Fruit fly (Drosophila melanogaster) whole organism, wandering third instar larva: ENCODE measurements around the gene ATPsynbeta.

Experiments used
- Dfd ChIP-seq: fragments of >200 bp; optimal IDR thresholded peaks from 2 replicates; lab custom pipeline; 2017; ENCODE audit warnings: missing biosample characterization, missing genetic modification characterization
- Dif ChIP-seq: fragments of 200-275, 200-300 bp; sonication (Bioruptor generic); optimal IDR thresholded peaks from 2 replicates; lab custom pipeline; 2018; ENCODE audit warnings: missing biosample characterization, missing genetic modification characterization; ENCODE audit not compliant: partially characterized antibody
- GATAd ChIP-seq: sonication (Bioruptor generic); optimal IDR thresholded peaks from 2 replicates; lab custom pipeline; 2016; ENCODE audit warnings: missing biosample characterization, missing genetic modification characterization
- HLH106 ChIP-seq: fragments of 200-800 bp; optimal IDR thresholded peaks from 3 replicates; lab custom pipeline; 2019; ENCODE audit warnings: missing biosample characterization, mild to moderate bottlenecking, missing genetic modification characterization, moderate library complexity
- Hnf4 ChIP-seq: fragments of 200-800 bp; sonication (Bioruptor generic); optimal IDR thresholded peaks from 2 replicates; lab custom pipeline; 2016; ENCODE audit warnings: missing biosample characterization, mild to moderate bottlenecking, missing genetic modification characterization
- Hr78 ChIP-seq: fragments of >200 bp; optimal IDR thresholded peaks from 2 replicates; lab custom pipeline; 2017; ENCODE audit warnings: missing biosample characterization, missing genetic modification characterization
- Hr83 ChIP-seq: fragments of 200-300 bp; sonication (Bioruptor generic); optimal IDR thresholded peaks from 2 replicates; lab custom pipeline; 2016; ENCODE audit warnings: missing biosample characterization, mild to moderate bottlenecking, missing genetic modification characterization, moderate library complexity; ENCODE audit not compliant: poor library complexity, severe bottlenecking
- Jra ChIP-seq: sonication (Bioruptor generic); optimal IDR thresholded peaks from 2 replicates; lab custom pipeline; 2016; ENCODE audit warnings: missing biosample characterization, missing genetic modification characterization
- Mio ChIP-seq: sonication (Bioruptor generic); optimal IDR thresholded peaks from 2 replicates; lab custom pipeline; 2016; ENCODE audit warnings: missing biosample characterization, missing genetic modification characterization
- Myc ChIP-seq: fragments of >200 bp; optimal IDR thresholded peaks from 2 replicates; lab custom pipeline; 2017
- N ChIP-seq: fragments of >200 bp; optimal IDR thresholded peaks from 2 replicates; lab custom pipeline; 2018; ENCODE audit warnings: missing biosample characterization, missing external identifiers, missing genetic modification characterization
- OdsH ChIP-seq: fragments of 200-800 bp; sonication (Bioruptor generic); optimal IDR thresholded peaks from 2 replicates; lab custom pipeline; 2016; ENCODE audit warnings: missing biosample characterization, mild to moderate bottlenecking, missing genetic modification characterization
- Sp1 ChIP-seq: fragments of 200-800 bp; sonication (Bioruptor generic); optimal IDR thresholded peaks from 3 replicates; lab custom pipeline; 2019; ENCODE audit warnings: missing biosample characterization, mild to moderate bottlenecking, missing genetic modification characterization, moderate library complexity
- Vsx2 ChIP-seq: fragments of 200-300, 225-300 bp; sonication (Bioruptor generic); optimal IDR thresholded peaks from 2 replicates; lab custom pipeline; 2018; ENCODE audit warnings: missing biosample characterization, missing genetic modification characterization; ENCODE audit not compliant: partially characterized antibody
- br ChIP-seq: fragments of 200-800 bp; sonication (Bioruptor generic); optimal IDR thresholded peaks from 2 replicates; lab custom pipeline; 2016; ENCODE audit warnings: missing biosample characterization, missing genetic modification characterization
- dl ChIP-seq, 2 experiments: fragments of 175-275, 200-275 bp in 1 of 2; fragments of 200-275 bp in 1 of 2; sonication (Bioruptor generic); optimal IDR thresholded peaks; lab custom pipeline; 2018; ENCODE audit warnings: mild to moderate bottlenecking in 2 of 2, missing biosample characterization in 2 of 2, missing genetic modification characterization in 2 of 2, moderate library complexity in 2 of 2; ENCODE audit not compliant: partially characterized antibody in 2 of 2, insufficient read depth in 1 of 2
- dmrt93B ChIP-seq: fragments of 200-800 bp; sonication (Bioruptor generic); optimal IDR thresholded peaks from 2 replicates; lab custom pipeline; 2018; ENCODE audit warnings: missing biosample characterization, mild to moderate bottlenecking, missing genetic modification characterization
- dsf ChIP-seq: sonication (Bioruptor generic); optimal IDR thresholded peaks from 2 replicates; lab custom pipeline; 2016; ENCODE audit warnings: missing biosample characterization, missing genetic modification characterization, borderline replicate concordance
- ey ChIP-seq: fragments of 200-800 bp; sonication (Bioruptor generic); optimal IDR thresholded peaks from 2 replicates; lab custom pipeline; 2016; ENCODE audit warnings: missing biosample characterization, missing genetic modification characterization
- fru ChIP-seq: fragments of 200-800 bp; sonication (Bioruptor generic); optimal IDR thresholded peaks from 3 replicates; lab custom pipeline; 2016; ENCODE audit warnings: missing biosample characterization, mild to moderate bottlenecking, missing genetic modification characterization
- h ChIP-seq: fragments of 200-800 bp; sonication (Bioruptor generic); optimal IDR thresholded peaks from 3 replicates; lab custom pipeline; 2016; ENCODE audit warnings: missing biosample characterization, mild to moderate bottlenecking, missing genetic modification characterization
- jim ChIP-seq: fragments of 175-275, 200-325 bp; sonication (Bioruptor generic); optimal IDR thresholded peaks from 2 replicates; lab custom pipeline; 2016; ENCODE audit warnings: missing biosample characterization, mild to moderate bottlenecking, missing genetic modification characterization
- lola ChIP-seq: fragments of >200 bp; optimal IDR thresholded peaks from 2 replicates; lab custom pipeline; 2017; ENCODE audit warnings: missing biosample characterization, missing genetic modification characterization
- pan ChIP-seq: fragments of >200 bp; optimal IDR thresholded peaks from 2 replicates; lab custom pipeline; 2017
- psq ChIP-seq: fragments of 200-800 bp; sonication (Bioruptor generic); optimal IDR thresholded peaks from 3 replicates; lab custom pipeline; 2017; ENCODE audit warnings: missing biosample characterization, mild to moderate bottlenecking, missing genetic modification characterization, moderate library complexity
- rgr ChIP-seq: fragments of 200-800 bp; sonication (Bioruptor generic); optimal IDR thresholded peaks from 3 replicates; lab custom pipeline; 2016; ENCODE audit warnings: missing biosample characterization, mild to moderate bottlenecking, missing genetic modification characterization
- sv ChIP-seq: fragments of 200-800 bp; sonication (Bioruptor generic); optimal IDR thresholded peaks from 3 replicates; lab custom pipeline; 2016; ENCODE audit warnings: missing biosample characterization, missing genetic modification characterization
- tai ChIP-seq: sonication (Bioruptor generic); optimal IDR thresholded peaks from 2 replicates; lab custom pipeline; 2016; ENCODE audit warnings: missing biosample characterization, missing genetic modification characterization
- woc ChIP-seq: sonication (Bioruptor generic); optimal IDR thresholded peaks from 2 replicates; lab custom pipeline; 2016; ENCODE audit warnings: missing biosample characterization, mild to moderate bottlenecking, missing genetic modification characterization

Gene ATPsynbeta

DNA sequence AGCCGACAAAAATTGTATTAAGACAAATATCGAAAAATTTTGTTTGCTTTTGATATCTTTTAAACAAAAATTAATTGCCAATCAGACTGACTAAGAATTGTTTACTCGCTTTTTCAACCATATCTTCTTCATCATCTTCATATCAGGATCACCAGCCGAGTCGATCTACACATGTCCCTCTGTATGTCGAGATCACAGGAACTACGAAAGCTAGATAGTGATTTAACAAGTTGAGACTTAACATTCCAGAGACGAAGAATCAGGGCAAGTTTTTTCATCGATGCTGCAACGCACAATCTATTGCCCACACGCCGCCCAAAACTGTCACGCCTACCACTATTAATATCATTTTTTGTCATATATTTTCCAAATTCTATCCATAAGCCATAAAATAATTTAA is at the start of gene ATPsynbeta:
Gene ATPsynbeta, plus strand, starts transcription at position 348 of the 400 bp plus-strand sequence.
- TF ChIP-seq Dfd (GFP tag; lab: Kevin White, UChicago) = peak; percentile 23
- peak; percentile 1 for TF ChIP-seq Hr78 (GFP tag; lab: Kevin White, UChicago)
- TF ChIP-seq OdsH (GFP tag; lab: Kevin White, UChicago) = no peak
- TF ChIP-seq dmrt93B = no peak
- TF ChIP-seq woc (GFP tag; lab: Kevin White, UChicago) = no peak
- no peak for TF ChIP-seq Sp1 (GFP tag; lab: Kevin White, UChicago)
- TF ChIP-seq pan (lab: Kevin White, UChicago) = no peak

dm6 chr4:982791-983407 is 48.4 kb upstream of the ATPsynbeta start:
- peak; percentile 8 for TF ChIP-seq Hnf4 (GFP tag; lab: Kevin White, UChicago)
- no peak for TF ChIP-seq rgr (GFP tag; lab: Kevin White, UChicago)
- no peak for TF ChIP-seq Sp1 (GFP tag; lab: Kevin White, UChicago)
- peak; percentile 61 for TF ChIP-seq h (GFP tag; lab: Kevin White, UChicago)
- TF ChIP-seq sv (GFP tag; lab: Kevin White, UChicago) = peak; percentile 53
- peak; percentile 42 for TF ChIP-seq woc (GFP tag; lab: Kevin White, UChicago)
- TF ChIP-seq ey = peak; percentile 57
- no peak for TF ChIP-seq dl (GFP tag; optimal IDR thresholded peaks at IDR 0.05; lab: Kevin White, UChicago; ENCODE audit: insufficient read depth in 1 of 2, partially characterized antibody in 2 of 2)
- no peak for TF ChIP-seq dsf (GFP tag; lab: Kevin White, UChicago)
- TF ChIP-seq OdsH (GFP tag; lab: Kevin White, UChicago) = peak; percentile 54
- TF ChIP-seq tai (GFP tag; lab: Kevin White, UChicago) = no peak
- peak; percentile 4 for TF ChIP-seq Jra (GFP tag; lab: Kevin White, UChicago)
- peak; percentile 62 for TF ChIP-seq fru (GFP tag; lab: Kevin White, UChicago)
- peak; percentile 50 for TF ChIP-seq br (GFP tag; lab: Kevin White, UChicago)
- TF ChIP-seq pan (lab: Kevin White, UChicago) = no peak
- TF ChIP-seq Hr83 = no peak
- TF ChIP-seq psq (GFP tag; lab: Kevin White, UChicago) = peak; percentile 28
- no peak for TF ChIP-seq jim (GFP tag; lab: Kevin White, UChicago)

- TF ChIP-seq Hr78 (GFP tag; lab: Kevin White, UChicago) = no peak
- no peak for TF ChIP-seq lola (GFP tag; lab: Kevin White, UChicago)
Observed at dm6 chr4:984755-985154, 46.5 kb upstream of the ATPsynbeta start.

DNA sequence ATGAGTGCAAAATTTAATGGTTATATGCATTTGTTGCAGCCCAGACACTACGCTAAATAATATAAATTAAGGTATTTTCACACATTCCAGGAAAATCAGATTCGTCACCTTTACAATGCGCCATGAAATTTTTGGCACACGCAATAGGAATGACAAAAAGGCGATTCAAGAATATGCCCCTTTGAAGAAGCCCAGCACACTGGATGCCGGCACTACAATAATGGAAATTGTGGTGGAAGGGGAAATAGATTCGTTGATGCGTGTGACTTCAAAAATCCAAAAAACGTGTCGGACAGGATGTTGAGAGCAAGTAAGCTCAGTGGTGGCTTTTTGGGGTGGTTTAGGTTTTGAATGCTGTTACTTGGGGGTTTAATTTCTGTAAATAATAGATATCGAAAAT is 42.9 kb upstream of the ATPsynbeta start:
- no peak for TF ChIP-seq dsf (GFP tag; lab: Kevin White, UChicago)
- TF ChIP-seq Dfd (GFP tag; lab: Kevin White, UChicago) = no peak
- no peak for TF ChIP-seq GATAd (GFP tag; lab: Kevin White, UChicago)
- TF ChIP-seq, all 38 proteins: peak for 0

DNA sequence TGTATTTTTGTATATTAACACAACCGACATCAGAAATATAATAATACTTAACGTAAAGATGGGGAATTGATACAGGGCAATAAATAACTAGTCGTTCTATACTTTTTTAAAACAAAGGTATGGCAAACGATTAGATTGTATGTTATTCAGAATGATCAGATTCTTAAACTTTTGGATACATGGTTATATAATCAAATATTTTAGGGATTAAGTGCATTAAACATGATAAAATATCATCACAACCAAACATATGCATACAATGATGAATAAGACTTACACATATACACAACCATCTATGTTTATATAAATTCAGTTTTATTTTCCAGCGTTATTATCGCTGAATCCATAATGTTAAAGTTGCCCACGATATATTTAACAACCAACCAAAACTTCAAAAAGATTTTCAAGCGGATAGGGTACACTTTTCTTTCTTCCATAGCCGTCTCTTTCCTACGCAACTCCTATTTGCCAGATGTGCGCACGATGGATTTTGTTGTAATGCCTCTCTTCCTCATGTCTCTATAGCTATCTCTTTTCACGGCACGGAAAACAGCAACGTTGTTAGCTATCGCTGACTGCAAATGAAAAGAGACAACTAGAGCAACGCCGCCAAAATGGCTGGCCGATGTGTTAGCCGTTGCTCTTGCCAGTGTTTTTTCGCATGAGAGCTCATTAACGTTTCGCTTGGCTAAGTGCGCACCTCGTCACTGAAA is 42.1 kb upstream of the ATPsynbeta start, which contains the start of gene toy:
Gene toy, plus strand, starts transcription at position 668 of the 713 bp plus-strand sequence.
- TF ChIP-seq Vsx2 (GFP tag; lab: Kevin White, UChicago) (peak; percentile 28), Myc (lab: Kevin White, UChicago) (no peak), Dif (GFP tag; lab: Kevin White, UChicago) (peak; percentile 42), psq (GFP tag; lab: Kevin White, UChicago) (no peak)

dm6 chr4:995958-996357 is 35.3 kb upstream of the ATPsynbeta start:
- TF ChIP-seq br (GFP tag; lab: Kevin White, UChicago) = no peak
- no peak for TF ChIP-seq Hnf4 (GFP tag; lab: Kevin White, UChicago)
- TF ChIP-seq N (GFP tag; lab: Kevin White, UChicago) = no peak
- no peak for TF ChIP-seq dl (GFP tag; optimal IDR thresholded peaks at IDR 0.05; lab: Kevin White, UChicago; ENCODE audit: insufficient read depth in 1 of 2, partially characterized antibody in 2 of 2)
- TF ChIP-seq fru (GFP tag; lab: Kevin White, UChicago) = no peak
- no peak for TF ChIP-seq lola (GFP tag; lab: Kevin White, UChicago)
- no peak for TF ChIP-seq HLH106 (tag; lab: Kevin White, UChicago)
- TF ChIP-seq Jra (GFP tag; lab: Kevin White, UChicago) = no peak
- TF ChIP-seq Mio = no peak
